Fruit fly (Drosophila melanogaster) whole organism, embryonic: ENCODE measurements around the gene CG5506.
A peak's percentile ranks its signal among the peaks of the same experiment; 100 is the strongest.

Experiments used
- CG10366 ChIP-seq: fragments of 200-800 bp; sonication (Bioruptor generic); IDR thresholded peaks from 2 replicates; pipeline ENCODE4 v1.3.6; 2022; ENCODE audit warnings: missing biosample characterization, missing genetic modification characterization
- CG11093 ChIP-seq: fragments of 200-800 bp; sonication (Bioruptor generic); IDR thresholded peaks from 3 replicates; pipeline ENCODE4 v1.3.6; 2022; ENCODE audit warnings: missing biosample characterization, missing genetic modification characterization
- CG1233 ChIP-seq: fragments of 200-800 bp; sonication (Bioruptor generic); optimal IDR thresholded peaks from 4 replicates; lab custom pipeline; 2018; ENCODE audit warnings: missing biosample characterization, mild to moderate bottlenecking, missing genetic modification characterization
- CG15479 ChIP-seq: fragments of 200-800 bp; sonication (Bioruptor generic); optimal IDR thresholded peaks from 3 replicates; lab custom pipeline; 2019; ENCODE audit warnings: missing biosample characterization, mild to moderate bottlenecking, missing genetic modification characterization, moderate library complexity
- CG17361 ChIP-seq: fragments of 200-800 bp; sonication (Bioruptor generic); IDR thresholded peaks from 3 replicates; pipeline ENCODE4 v1.3.6; 2022; ENCODE audit warnings: missing biosample characterization, missing genetic modification characterization
- CG3847 ChIP-seq: fragments of 200-800 bp; sonication (Bioruptor generic); IDR thresholded peaks from 2 replicates; pipeline ENCODE4 v1.3.6; 2022; ENCODE audit warnings: missing biosample characterization, missing genetic modification characterization
- CG4360 ChIP-seq: fragments of 200-800 bp; sonication (Bioruptor generic); IDR thresholded peaks from 2 replicates; pipeline ENCODE4 v1.3.6; 2022; ENCODE audit warnings: missing biosample characterization, missing genetic modification characterization
- CG5245 ChIP-seq: fragments of 200-800 bp; sonication (Bioruptor generic); optimal IDR thresholded peaks from 3 replicates; lab custom pipeline; 2016; ENCODE audit warnings: missing biosample characterization, missing genetic modification characterization
- CG6813 ChIP-seq: fragments of 200-800 bp; sonication (Bioruptor generic); optimal IDR thresholded peaks from 2 replicates; lab custom pipeline; 2017; ENCODE audit warnings: missing biosample characterization, missing genetic modification characterization, mild to moderate bottlenecking, moderate library complexity, missing genetic modification reagents
- CG7786 ChIP-seq: fragments of 200-800 bp; sonication (Bioruptor generic); optimal IDR thresholded peaks from 2 replicates; lab custom pipeline; 2016; ENCODE audit warnings: missing biosample characterization, missing genetic modification characterization
- CG8290 ChIP-seq, 3 experiments: fragments of 200-800 bp; sonication (Bioruptor generic); optimal IDR thresholded peaks; 2 replicates each; lab custom pipeline; 2016 to 2019; ENCODE audit warnings: missing biosample characterization in 3 of 3, missing genetic modification characterization in 3 of 3, mild to moderate bottlenecking in 2 of 3, moderate library complexity in 1 of 3
- CG8765 ChIP-seq: fragments of 200-800 bp; sonication (Bioruptor generic); IDR thresholded peaks from 2 replicates; pipeline ENCODE4 v1.3.6; 2022; ENCODE audit warnings: missing biosample characterization, missing genetic modification characterization
- CG9437 ChIP-seq: fragments of 200-800 bp; sonication (Bioruptor generic); optimal IDR thresholded peaks from 2 replicates; lab custom pipeline; 2018; ENCODE audit warnings: missing biosample characterization, mild to moderate bottlenecking, missing genetic modification characterization
- CG9932 ChIP-seq: fragments of 200-800 bp; sonication (Bioruptor generic); IDR thresholded peaks from 2 replicates; pipeline ENCODE4 v1.3.6; 2022; ENCODE audit warnings: missing biosample characterization, missing genetic modification characterization
- Chrac-16 ChIP-seq: fragments of 200-800 bp; sonication (Bioruptor generic); optimal IDR thresholded peaks from 3 replicates; lab custom pipeline; 2016; ENCODE audit warnings: missing biosample characterization, missing genetic modification characterization
- Dll ChIP-seq: fragments of 200-800 bp; sonication (Bioruptor generic); IDR thresholded peaks from 4 replicates; pipeline ENCODE4 v1.3.6; 2022; ENCODE audit warnings: missing biosample characterization, missing genetic modification characterization; ENCODE audit not compliant: partially characterized antibody
- Dp ChIP-seq: fragments of 200-800 bp; sonication (Bioruptor generic); optimal IDR thresholded peaks from 2 replicates; lab custom pipeline; 2018; ENCODE audit warnings: missing biosample characterization, mild to moderate bottlenecking, missing genetic modification characterization, moderate library complexity
- H15 ChIP-seq: fragments of 200-800 bp; sonication (Bioruptor generic); IDR thresholded peaks from 3 replicates; pipeline ENCODE4 v1.3.6; 2022; ENCODE audit warnings: missing biosample characterization, missing genetic modification characterization
- HLH3B ChIP-seq: fragments of 200-800 bp; sonication (Bioruptor generic); IDR thresholded peaks from 2 replicates; pipeline ENCODE4 v1.3.6; 2022; ENCODE audit warnings: missing biosample characterization, missing genetic modification characterization
- HLHmδ ChIP-seq: fragments of 200-800 bp; sonication (Bioruptor generic); optimal IDR thresholded peaks from 2 replicates; lab custom pipeline; 2018; ENCODE audit warnings: missing biosample characterization, mild to moderate bottlenecking, missing genetic modification characterization, moderate library complexity
- Hr51 ChIP-seq, 2 experiments: fragments of 200-800 bp; sonication (Bioruptor generic); optimal IDR thresholded peaks; 2 replicates in 1 of 2; 3 replicates in 1 of 2; lab custom pipeline; 2016 to 2018; ENCODE audit warnings: missing biosample characterization in 2 of 2, missing genetic modification characterization in 2 of 2, mild to moderate bottlenecking in 1 of 2, moderate library complexity in 1 of 2
- Jarid2 ChIP-seq: fragments of 200-800 bp; sonication (Bioruptor generic); optimal IDR thresholded peaks from 3 replicates; lab custom pipeline; 2017; ENCODE audit warnings: mild to moderate bottlenecking, missing biosample characterization, missing genetic modification reagents, missing genetic modification characterization
- Med ChIP-seq: fragments of 200-800 bp; sonication (Bioruptor generic); peaks from one replicate; lab custom pipeline; 2016; ENCODE audit warnings: missing biosample characterization, missing genetic modification characterization, mild to moderate bottlenecking, inconsistent platforms, moderate library complexity
- Nf-YA ChIP-seq: fragments of 200-800 bp; sonication (Bioruptor generic); IDR thresholded peaks from 2 replicates; pipeline ENCODE4 v1.3.6; 2022; ENCODE audit warnings: missing biosample characterization, missing genetic modification characterization
- Sox100B ChIP-seq: fragments of 200-800 bp; sonication (Bioruptor generic); optimal IDR thresholded peaks from 3 replicates; lab custom pipeline; 2018; ENCODE audit warnings: missing biosample characterization, mild to moderate bottlenecking, missing genetic modification characterization
- YL-1 ChIP-seq: fragments of 200-800 bp; sonication (Bioruptor generic); optimal IDR thresholded peaks from 3 replicates; lab custom pipeline; 2017; ENCODE audit warnings: missing biosample characterization, mild to moderate bottlenecking, missing genetic modification characterization
- br ChIP-seq: fragments of >200 bp; optimal IDR thresholded peaks from 2 replicates; lab custom pipeline; 2017
- cas ChIP-seq: fragments of 200-800 bp; sonication (Bioruptor generic); IDR thresholded peaks from 2 replicates; pipeline ENCODE4 v1.3.6; 2022; ENCODE audit warnings: missing biosample characterization, missing genetic modification characterization
- da ChIP-seq: fragments of 200-800 bp; sonication (Bioruptor generic); optimal IDR thresholded peaks from 2 replicates; lab custom pipeline; 2016; ENCODE audit warnings: missing biosample characterization, missing genetic modification characterization
- dmrt99B ChIP-seq: fragments of 200-800 bp; sonication (Bioruptor generic); optimal IDR thresholded peaks from 2 replicates; lab custom pipeline; 2018; ENCODE audit warnings: missing biosample characterization, mild to moderate bottlenecking, missing genetic modification characterization, moderate library complexity
- en ChIP-seq: fragments of 200-800 bp; sonication (Bioruptor generic); optimal IDR thresholded peaks from 2 replicates; lab custom pipeline; 2016; ENCODE audit warnings: missing biosample characterization, missing genetic modification characterization
- gcm2 ChIP-seq: fragments of 200-800 bp; sonication (Bioruptor generic); optimal IDR thresholded peaks from 2 replicates; lab custom pipeline; 2016; ENCODE audit warnings: missing biosample characterization, missing genetic modification characterization
- h ChIP-seq: fragments of >200 bp; optimal IDR thresholded peaks from 2 replicates; lab custom pipeline; 2017
- jigr1 ChIP-seq: fragments of 200-800 bp; sonication (Bioruptor generic); IDR thresholded peaks from 3 replicates; pipeline ENCODE4 v1.3.6; 2022; ENCODE audit warnings: missing biosample characterization, missing genetic modification characterization
- ken ChIP-seq: fragments of 200-800 bp; sonication (Bioruptor generic); IDR thresholded peaks from 3 replicates; pipeline ENCODE4 v1.3.6; 2022; ENCODE audit warnings: missing biosample characterization, missing genetic modification characterization
- kni ChIP-seq: fragments of 200-800 bp; sonication (Bioruptor generic); optimal IDR thresholded peaks from 3 replicates; lab custom pipeline; 2017; ENCODE audit warnings: mild to moderate bottlenecking, missing biosample characterization, missing genetic modification reagents, missing genetic modification characterization
- lilli ChIP-seq: fragments of 200-800 bp; sonication (Bioruptor generic); optimal IDR thresholded peaks from 3 replicates; lab custom pipeline; 2016; ENCODE audit warnings: missing biosample characterization, missing genetic modification characterization
- nau ChIP-seq: fragments of 200-800 bp; sonication (Bioruptor generic); optimal IDR thresholded peaks from 3 replicates; lab custom pipeline; 2017; ENCODE audit warnings: missing biosample characterization, mild to moderate bottlenecking, missing genetic modification characterization, missing genetic modification reagents
- prd ChIP-seq, 3 experiments: fragments of >200 bp in 2 of 3; fragments of 200-800 bp in 1 of 3; sonication (Bioruptor generic) in 1 of 3; optimal IDR thresholded peaks in 2 of 3; IDR thresholded peaks in 1 of 3; 2 replicates in 2 of 3; 3 replicates in 1 of 3; pipeline versions ENCODE4 v1.3.6 to Lab custom; 2017 to 2022; ENCODE audit warnings: missing biosample characterization in 1 of 3, missing genetic modification characterization in 1 of 3
- pzg ChIP-seq: fragments of 200-800 bp; sonication (Bioruptor generic); optimal IDR thresholded peaks from 3 replicates; lab custom pipeline; 2018; ENCODE audit warnings: missing biosample characterization, mild to moderate bottlenecking, missing genetic modification characterization, moderate library complexity
- rib ChIP-seq: fragments of 200-800 bp; sonication (Bioruptor generic); IDR thresholded peaks from 2 replicates; pipeline ENCODE4 v1.3.6; 2022; ENCODE audit warnings: missing biosample characterization, missing genetic modification characterization
- salm ChIP-seq: fragments of 200-800 bp; sonication (Bioruptor generic); optimal IDR thresholded peaks from 2 replicates; lab custom pipeline; 2018; ENCODE audit warnings: missing biosample characterization, mild to moderate bottlenecking, missing genetic modification characterization
- scrt ChIP-seq: fragments of 200-800 bp; sonication (Bioruptor generic); optimal IDR thresholded peaks from 2 replicates; lab custom pipeline; 2018; ENCODE audit warnings: missing biosample characterization, mild to moderate bottlenecking, missing genetic modification characterization, moderate library complexity
- sd ChIP-seq: fragments of 200-800 bp; sonication (Bioruptor generic); optimal IDR thresholded peaks from 3 replicates; lab custom pipeline; 2018; ENCODE audit warnings: missing biosample characterization, mild to moderate bottlenecking, missing genetic modification characterization, moderate library complexity
- sima ChIP-seq: fragments of 200-800 bp; sonication (Bioruptor generic); optimal IDR thresholded peaks from 2 replicates; lab custom pipeline; 2016; ENCODE audit warnings: missing biosample characterization, missing genetic modification characterization
- so ChIP-seq: fragments of 200-800 bp; sonication (Bioruptor generic); IDR thresholded peaks from 3 replicates; pipeline ENCODE4 v1.3.6; 2022; ENCODE audit warnings: missing biosample characterization, missing genetic modification characterization
- sr ChIP-seq: fragments of 200-800 bp; sonication (Bioruptor generic); IDR thresholded peaks from 3 replicates; pipeline ENCODE4 v1.3.6; 2022; ENCODE audit warnings: missing biosample characterization, missing genetic modification characterization
- stc ChIP-seq: fragments of 200-800 bp; sonication (Bioruptor generic); IDR thresholded peaks from 2 replicates; pipeline ENCODE4 v1.3.6; 2022; ENCODE audit warnings: missing biosample characterization, missing genetic modification characterization
- trem ChIP-seq: fragments of 200-800 bp; optimal IDR thresholded peaks from 3 replicates; lab custom pipeline; 2019; ENCODE audit warnings: missing biosample characterization, mild to moderate bottlenecking, missing genetic modification characterization, moderate library complexity
- vnd ChIP-seq: fragments of 200-800 bp; sonication (Bioruptor generic); IDR thresholded peaks from 3 replicates; pipeline ENCODE4 v1.3.6; 2022; ENCODE audit warnings: missing biosample characterization, missing genetic modification characterization; ENCODE audit not compliant: partially characterized antibody

CG5506 gene

DNA sequence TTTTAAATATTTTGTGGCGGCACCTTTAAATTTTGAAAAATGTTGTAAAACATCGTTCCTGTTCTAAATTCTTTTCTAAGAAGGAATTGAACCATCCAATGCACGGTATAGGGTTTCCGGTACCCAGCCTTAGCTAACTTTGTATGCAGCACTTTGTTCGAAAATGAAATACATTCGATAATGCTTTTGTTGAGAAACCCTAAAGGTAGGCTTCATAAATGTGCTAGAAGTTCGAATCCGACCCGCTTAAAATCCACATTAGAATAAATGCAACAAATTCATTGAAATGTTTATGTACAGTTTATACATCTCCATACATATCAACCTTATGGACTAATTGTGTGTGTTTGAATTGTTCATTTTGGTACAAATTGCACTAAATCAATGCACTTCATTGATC, 14.4 kb upstream of the CG5506 start (continued):
- TF ChIP-seq Dp, result peak; percentile 50

DNA sequence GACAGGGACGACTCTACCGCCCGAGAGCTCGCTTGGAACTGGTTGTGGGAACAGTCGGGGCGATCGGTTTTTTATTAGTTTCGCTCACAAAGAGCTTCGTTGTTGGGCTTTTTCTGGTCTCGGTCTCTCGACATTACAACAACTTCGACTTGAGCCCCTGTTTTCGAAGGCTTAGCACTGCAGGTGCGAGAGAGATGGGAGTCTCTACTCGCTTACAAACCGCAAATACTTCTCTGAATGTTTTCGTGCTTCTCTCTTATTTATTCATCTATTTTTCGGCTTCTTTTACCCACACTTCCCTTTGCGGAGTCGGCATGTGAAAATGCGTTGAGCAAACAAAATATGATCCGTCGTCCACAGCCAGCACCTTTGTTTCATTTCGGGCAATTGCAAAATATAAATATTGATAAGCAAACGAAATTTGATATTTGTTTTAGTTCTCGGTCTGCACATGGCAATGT, 11.7 kb upstream of the CG5506 start, which contains the start of gene Tsp74F:
Gene Tsp74F, minus strand, starts transcription at position 48 of the 461 bp plus-strand sequence.
- TF ChIP-seq pzg (GFP tag; lab: Kevin White, UChicago), result no peak
- no peak for TF ChIP-seq vnd (GFP tag; lab: Robert Waterston, UW)
- TF ChIP-seq CG5245 (GFP tag; lab: Kevin White, UChicago), result no peak
- no peak for TF ChIP-seq CG8290 (GFP tag; optimal IDR thresholded peaks at IDR 0.05; lab: Kevin White, UChicago)
- TF ChIP-seq CG8290 (tag; optimal IDR thresholded peaks at IDR 0.05; lab: Kevin White, UChicago), result no peak
- TF ChIP-seq CG9437 (GFP tag; lab: Kevin White, UChicago), result no peak
- TF ChIP-seq CG1233 (GFP tag; lab: Kevin White, UChicago), result peak; percentile 3
- TF ChIP-seq lilli (GFP tag; lab: Kevin White, UChicago), result no peak
- TF ChIP-seq CG17361 (GFP tag; lab: Robert Waterston, UW), result no peak
- peak; percentile 76 for TF ChIP-seq Med
- peak; percentile 61 for TF ChIP-seq kni (GFP tag; lab: Kevin White, UChicago)
- TF ChIP-seq jigr1 (GFP tag; lab: Robert Waterston, UW), result no peak
- TF ChIP-seq so (GFP tag; lab: Robert Waterston, UW), result 0 out of 3 replicates have a peak, but pooled peaks have one; percentile 49
- TF ChIP-seq H15 (GFP tag; lab: Robert Waterston, UW), result no peak
- TF ChIP-seq HLHmδ (GFP tag; lab: Kevin White, UChicago), result no peak
- no peak for TF ChIP-seq br
- no peak for TF ChIP-seq Hr51 (GFP tag; optimal IDR thresholded peaks at IDR 0.05; lab: Kevin White, UChicago)
- TF ChIP-seq trem, result no peak
- no peak for TF ChIP-seq stc (GFP tag; lab: Robert Waterston, UW)
- no peak for TF ChIP-seq YL-1 (GFP tag; lab: Kevin White, UChicago)
- peak; percentile 21 for TF ChIP-seq Sox100B
- TF ChIP-seq prd (optimal IDR thresholded peaks at IDR 0.05; lab: Kevin White, UChicago), result no peak
- no peak for TF ChIP-seq prd (GFP tag; IDR thresholded peaks at IDR 0.05; lab: Robert Waterston, UW)
- TF ChIP-seq rib (GFP tag; lab: Robert Waterston, UW), result no peak
- no peak for TF ChIP-seq scrt (GFP tag; lab: Kevin White, UChicago)
- peak; percentile 70 for TF ChIP-seq CG4360 (GFP tag; lab: Robert Waterston, UW)
- TF ChIP-seq sd (tag; lab: Kevin White, UChicago), result no peak
- no peak for TF ChIP-seq da (GFP tag; lab: Kevin White, UChicago)
- TF ChIP-seq CG6813, result peak; percentile 39
- TF ChIP-seq sima (GFP tag; lab: Kevin White, UChicago), result no peak
- TF ChIP-seq ken (GFP tag; lab: Robert Waterston, UW), result no peak
- no peak for TF ChIP-seq CG10366 (GFP tag; lab: Robert Waterston, UW)
- no peak for TF ChIP-seq Chrac-16 (GFP tag; lab: Kevin White, UChicago)
- no peak for TF ChIP-seq sr (GFP tag; lab: Robert Waterston, UW)
- TF ChIP-seq nau (GFP tag; lab: Kevin White, UChicago), result peak; percentile 33
- no peak for TF ChIP-seq CG11093
- peak; percentile 43 for TF ChIP-seq dmrt99B (tag; lab: Kevin White, UChicago)
- no peak for TF ChIP-seq CG3847 (GFP tag; lab: Robert Waterston, UW)
- no peak for TF ChIP-seq Jarid2 (GFP tag; lab: Kevin White, UChicago)
- TF ChIP-seq salm (tag; lab: Kevin White, UChicago), result peak; percentile 16
- TF ChIP-seq CG15479 (GFP tag; lab: Kevin White, UChicago), result no peak
- no peak for TF ChIP-seq cas (GFP tag; lab: Robert Waterston, UW)
- TF ChIP-seq gcm2 (GFP tag; lab: Kevin White, UChicago), result no peak
- no peak for TF ChIP-seq en (GFP tag; lab: Kevin White, UChicago)
- no peak for TF ChIP-seq HLH3B (GFP tag; lab: Robert Waterston, UW)
- no peak for TF ChIP-seq h (lab: Kevin White, UChicago)
- no peak for TF ChIP-seq Dll (GFP tag; lab: Robert Waterston, UW)
- no peak for TF ChIP-seq CG7786 (GFP tag; lab: Kevin White, UChicago)
- TF ChIP-seq CG8765 (GFP tag; lab: Robert Waterston, UW), result no peak
- TF ChIP-seq CG9932 (GFP tag; lab: Robert Waterston, UW), result no peak
- TF ChIP-seq Nf-YA, result no peak
